Worm (Caenorhabditis elegans) whole organism, L3 larva: ENCODE data around the gene C35D10.7.

Source experiments
- R02D3.7 ChIP-seq: fragments of 150-350 bp; optimal IDR thresholded peaks from 2 replicates; lab custom pipeline; 2014; ENCODE audit warnings: missing biosample characterization, missing genetic modification characterization
- aly-2 ChIP-seq: fragments of 150-350 bp; optimal IDR thresholded peaks from 2 replicates; lab custom pipeline; 2014; ENCODE audit warnings: missing biosample characterization, missing genetic modification characterization
- ceh-16 ChIP-seq: sonication (generic microtip); optimal IDR thresholded peaks from 2 replicates; lab custom pipeline; 2017; ENCODE audit warnings: missing biosample characterization, missing genetic modification characterization
- ceh-9 ChIP-seq: sonication (generic microtip); optimal IDR thresholded peaks from 2 replicates; lab custom pipeline; 2018; ENCODE audit warnings: missing biosample characterization, missing genetic modification characterization
- daf-12 ChIP-seq: fragments of 150-350 bp; optimal IDR thresholded peaks from 2 replicates; lab custom pipeline; 2014; ENCODE audit warnings: missing biosample characterization, missing genetic modification reagents, missing genetic modification characterization
- egl-27 ChIP-seq: sonication (generic microtip); optimal IDR thresholded peaks from 4 replicates; lab custom pipeline; 2017; ENCODE audit warnings: missing biosample characterization, missing genetic modification reagents, missing genetic modification characterization
- egl-5 ChIP-seq: fragments of 150-350 bp; optimal IDR thresholded peaks from 2 replicates; lab custom pipeline; 2017; ENCODE audit warnings: missing biosample characterization, missing genetic modification reagents, missing genetic modification characterization, inconsistent platforms
- elt-1 ChIP-seq: fragments of 150-350 bp; optimal IDR thresholded peaks from 2 replicates; lab custom pipeline; 2014; ENCODE audit warnings: missing biosample characterization, missing genetic modification characterization
- elt-2 ChIP-seq: sonication (generic microtip); optimal IDR thresholded peaks from 2 replicates; lab custom pipeline; 2016; ENCODE audit warnings: missing genetic modification reagents, mild to moderate bottlenecking, missing genetic modification characterization, missing compliant biosample characterization
- elt-3 ChIP-seq, 3 experiments: fragments of 150-350 bp in 1 of 3; sonication (generic microtip) in 2 of 3; optimal IDR thresholded peaks; 2 replicates in 2 of 3; 4 replicates in 1 of 3; lab custom pipeline; 2014 to 2017; ENCODE audit warnings: missing biosample characterization in 3 of 3, missing genetic modification characterization in 3 of 3
- eor-1 ChIP-seq, 2 experiments: fragments of 150-350 bp; optimal IDR thresholded peaks; 2 replicates each; lab custom pipeline; 2014 to 2018; ENCODE audit warnings: missing biosample characterization in 2 of 2, missing genetic modification characterization in 2 of 2
- fkh-10 ChIP-seq: sonication (generic microtip); optimal IDR thresholded peaks from 2 replicates; lab custom pipeline; 2017; ENCODE audit warnings: missing biosample characterization, missing genetic modification reagents, missing genetic modification characterization
- fkh-2 ChIP-seq: fragments of 150-350 bp; optimal IDR thresholded peaks from 2 replicates; lab custom pipeline; 2014; ENCODE audit warnings: missing biosample characterization, missing genetic modification reagents, missing genetic modification characterization
- fos-1 ChIP-seq: fragments of 150-350 bp; optimal IDR thresholded peaks from 2 replicates; lab custom pipeline; 2014; ENCODE audit warnings: missing biosample characterization, missing genetic modification characterization
- hmg-11 ChIP-seq: sonication (generic microtip); optimal IDR thresholded peaks from 2 replicates; lab custom pipeline; 2016; ENCODE audit warnings: missing genetic modification characterization, missing compliant biosample characterization
- jun-1 ChIP-seq: fragments of 150-350 bp; optimal IDR thresholded peaks from 2 replicates; lab custom pipeline; 2014; ENCODE audit warnings: missing biosample characterization, missing genetic modification reagents, missing genetic modification characterization
- lin-39 ChIP-seq: fragments of 150-350 bp; optimal IDR thresholded peaks from 2 replicates; lab custom pipeline; 2018; ENCODE audit warnings: missing biosample characterization, missing genetic modification reagents, missing genetic modification characterization
- lsy-12 ChIP-seq: sonication (generic microtip); optimal IDR thresholded peaks from 2 replicates; lab custom pipeline; 2016; ENCODE audit warnings: mild to moderate bottlenecking, missing genetic modification characterization, missing compliant biosample characterization
- mdl-1 ChIP-seq: fragments of 150-350 bp; optimal IDR thresholded peaks from 2 replicates; lab custom pipeline; 2014; ENCODE audit warnings: missing biosample characterization, missing genetic modification characterization
- nfya-1 ChIP-seq: sonication (generic microtip); optimal IDR thresholded peaks from 2 replicates; lab custom pipeline; 2017; ENCODE audit warnings: missing genetic modification characterization, mild to moderate bottlenecking, missing compliant biosample characterization, antibody characterized with exemption, moderate library complexity; ENCODE audit not compliant: insufficient read depth
- nhr-11 ChIP-seq: fragments of 150-350 bp; optimal IDR thresholded peaks from 2 replicates; lab custom pipeline; 2014; ENCODE audit warnings: missing biosample characterization, missing genetic modification characterization
- nhr-12 ChIP-seq: fragments of 150-350 bp; optimal IDR thresholded peaks from 2 replicates; lab custom pipeline; 2014; ENCODE audit warnings: missing biosample characterization, missing genetic modification characterization
- nhr-23 ChIP-seq: fragments of 150-350 bp; optimal IDR thresholded peaks from 2 replicates; lab custom pipeline; 2014; ENCODE audit warnings: missing biosample characterization, missing genetic modification reagents, missing genetic modification characterization
- nhr-237 ChIP-seq: fragments of 150-350 bp; optimal IDR thresholded peaks from 2 replicates; lab custom pipeline; 2014; ENCODE audit warnings: missing biosample characterization, missing genetic modification characterization
- nhr-25 ChIP-seq: sonication (generic microtip); optimal IDR thresholded peaks from 2 replicates; lab custom pipeline; 2017; ENCODE audit warnings: missing biosample characterization, missing genetic modification characterization
- nhr-28 ChIP-seq: fragments of 150-350 bp; optimal IDR thresholded peaks from 2 replicates; lab custom pipeline; 2014; ENCODE audit warnings: missing biosample characterization, missing genetic modification characterization
- nhr-43 ChIP-seq: sonication (generic microtip); optimal IDR thresholded peaks from 2 replicates; lab custom pipeline; 2016; ENCODE audit warnings: mild to moderate bottlenecking, missing genetic modification characterization, missing compliant biosample characterization; ENCODE audit not compliant: poor library complexity, severe bottlenecking
- nhr-67 ChIP-seq: fragments of 150-350 bp; optimal IDR thresholded peaks from 2 replicates; lab custom pipeline; 2014; ENCODE audit warnings: missing biosample characterization, missing genetic modification characterization
- nhr-77 ChIP-seq: fragments of 150-350 bp; optimal IDR thresholded peaks from 2 replicates; lab custom pipeline; 2014; ENCODE audit warnings: missing biosample characterization, missing genetic modification characterization
- skn-1 ChIP-seq: fragments of 150-350 bp; optimal IDR thresholded peaks from 2 replicates; lab custom pipeline; 2014; ENCODE audit warnings: missing biosample characterization, missing genetic modification characterization
- snpc-4 ChIP-seq: fragments of 150-350 bp; optimal IDR thresholded peaks from 2 replicates; lab custom pipeline; 2014; ENCODE audit warnings: missing biosample characterization, missing genetic modification characterization
- tbx-2 ChIP-seq: sonication (generic microtip); optimal IDR thresholded peaks from 2 replicates; lab custom pipeline; 2016; ENCODE audit warnings: mild to moderate bottlenecking, missing genetic modification characterization, missing compliant biosample characterization
- unc-62 ChIP-seq: fragments of 150-350 bp; sonication (generic microtip); optimal IDR thresholded peaks from 4 replicates; lab custom pipeline; 2014; ENCODE audit warnings: missing biosample characterization, missing genetic modification reagents, missing genetic modification characterization
- zag-1 ChIP-seq: fragments of 150-350 bp; optimal IDR thresholded peaks from 2 replicates; lab custom pipeline; 2014; ENCODE audit warnings: missing biosample characterization, missing genetic modification characterization
- ztf-11 ChIP-seq: fragments of 150-350 bp; optimal IDR thresholded peaks from 2 replicates; lab custom pipeline; 2014; ENCODE audit warnings: missing biosample characterization, missing genetic modification characterization
- ztf-4 ChIP-seq: fragments of 150-350 bp; optimal IDR thresholded peaks from 2 replicates; lab custom pipeline; 2014; ENCODE audit warnings: missing biosample characterization, missing genetic modification characterization

C35D10.7 gene

DNA sequence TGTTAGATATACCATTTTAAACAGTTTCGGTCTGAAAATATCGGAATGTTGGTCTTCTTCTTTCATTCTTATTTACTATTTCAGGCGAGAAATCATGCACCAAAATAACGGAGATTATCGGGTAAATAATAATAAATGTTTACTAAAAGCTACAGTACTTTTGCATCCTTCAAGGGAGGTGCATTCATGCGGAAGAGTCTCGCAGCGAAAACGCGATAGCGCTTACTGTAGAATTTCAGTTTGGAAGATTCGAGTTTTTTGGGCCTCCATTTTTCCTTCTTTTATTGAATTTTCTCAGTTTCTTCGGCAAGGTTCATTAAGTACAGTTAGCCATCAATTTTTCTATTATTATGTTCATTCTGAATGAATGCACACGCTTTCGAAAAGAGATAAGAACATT lies at the start of gene C35D10.7:
Gene C35D10.7 (plus strand): TSS at position 85 of the 400 bp plus-strand sequence.
- TF ChIP-seq skn-1 (tag; lab: Kevin White, UChicago) (no peak), nfya-1 (no peak), eor-1 (tag; optimal IDR thresholded peaks at IDR 0.05; lab: Kevin White, UChicago) (no peak), ztf-11 (tag; lab: Kevin White, UChicago) (no peak), ceh-9 (tag; lab: Kevin White, UChicago) (no peak), snpc-4 (tag; lab: Kevin White, UChicago) (no peak), fos-1 (tag; lab: Kevin White, UChicago) (no peak), elt-2 (tag; lab: Kevin White, UChicago) (no peak), unc-62 (GFP tag; lab: Kevin White, UChicago) (no peak), daf-12 (no peak), nhr-237 (tag; lab: Kevin White, UChicago) (no peak), egl-27 (tag; lab: Kevin White, UChicago) (no peak), tbx-2 (tag; lab: Kevin White, UChicago) (no peak), R02D3.7 (tag; lab: Kevin White, UChicago) (no peak), nhr-23 (tag; lab: Kevin White, UChicago) (no peak), jun-1 (tag; lab: Kevin White, UChicago) (no peak), fkh-2 (no peak), ztf-4 (tag; lab: Kevin White, UChicago) (no peak), nhr-67 (tag; lab: Kevin White, UChicago) (no peak)
- TF ChIP-seq, all 47 proteins: peak for 0

DNA sequence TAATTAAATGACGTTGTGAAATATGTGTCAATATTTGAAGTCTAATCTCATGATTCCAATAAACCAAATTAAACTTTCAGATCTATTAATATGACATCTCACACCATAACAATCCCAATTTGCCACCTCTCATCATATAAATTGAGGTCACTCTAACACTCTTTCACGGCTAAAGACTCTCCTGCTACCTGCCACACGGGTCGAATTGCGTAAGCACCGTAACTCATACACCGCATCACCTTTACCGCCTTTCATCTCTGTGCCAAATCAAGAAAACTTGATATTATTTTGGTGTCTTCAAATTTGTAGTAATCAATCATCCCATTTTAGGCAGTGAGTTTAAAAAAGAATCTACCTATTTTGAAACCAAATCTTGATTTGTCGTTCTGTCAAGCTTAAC lies 49.6 kb upstream of the C35D10.7 start:
- TF ChIP-seq hmg-11 (no peak), skn-1 (tag; lab: Kevin White, UChicago) (no peak), nfya-1 (no peak), egl-27 (tag; lab: Kevin White, UChicago) (no peak), nhr-237 (tag; lab: Kevin White, UChicago) (no peak), tbx-2 (tag; lab: Kevin White, UChicago) (no peak), nhr-11 (tag; lab: Kevin White, UChicago) (no peak), ztf-11 (tag; lab: Kevin White, UChicago) (no peak), elt-2 (tag; lab: Kevin White, UChicago) (no peak), mdl-1 (tag; lab: Kevin White, UChicago) (no peak), aly-2 (tag; lab: Kevin White, UChicago) (no peak), nhr-25 (tag; lab: Kevin White, UChicago) (no peak), nhr-12 (tag; lab: Kevin White, UChicago) (no peak), lsy-12 (tag; lab: Kevin White, UChicago) (no peak), fkh-10 (GFP tag; lab: Kevin White, UChicago) (no peak), eor-1 (tag; optimal IDR thresholded peaks at IDR 0.05; lab: Kevin White, UChicago) (no peak), elt-1 (tag; lab: Kevin White, UChicago) (no peak), nhr-43 (tag; lab: Kevin White, UChicago) (no peak), jun-1 (tag; lab: Kevin White, UChicago) (no peak), ceh-16 (tag; lab: Kevin White, UChicago) (no peak)

DNA sequence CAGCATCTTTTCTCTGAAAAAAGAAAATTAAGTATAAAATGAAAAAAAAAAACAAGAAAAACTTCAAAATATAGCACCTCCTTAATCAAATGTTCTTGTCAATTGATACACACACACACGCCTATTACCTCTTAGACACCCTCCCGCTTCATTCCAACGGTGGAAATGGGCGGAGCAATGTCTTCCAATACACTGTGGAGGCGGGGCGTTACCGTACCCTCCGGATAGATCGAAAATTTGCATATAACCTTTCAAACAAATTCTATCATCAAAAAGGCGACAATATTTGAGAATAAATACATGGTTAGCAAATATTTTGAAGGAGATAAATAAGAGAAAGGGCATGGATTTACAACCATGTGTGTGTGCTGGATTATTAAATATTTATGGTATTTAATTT lies 47.9 kb upstream of the C35D10.7 start:
- TF ChIP-seq egl-5 (tag; lab: Kevin White, UChicago), result no peak
- no peak for TF ChIP-seq ceh-16 (tag; lab: Kevin White, UChicago)
- no peak for TF ChIP-seq aly-2 (tag; lab: Kevin White, UChicago)
- peak; percentile 98 for TF ChIP-seq nfya-1
- TF ChIP-seq mdl-1 (tag; lab: Kevin White, UChicago), result no peak

DNA sequence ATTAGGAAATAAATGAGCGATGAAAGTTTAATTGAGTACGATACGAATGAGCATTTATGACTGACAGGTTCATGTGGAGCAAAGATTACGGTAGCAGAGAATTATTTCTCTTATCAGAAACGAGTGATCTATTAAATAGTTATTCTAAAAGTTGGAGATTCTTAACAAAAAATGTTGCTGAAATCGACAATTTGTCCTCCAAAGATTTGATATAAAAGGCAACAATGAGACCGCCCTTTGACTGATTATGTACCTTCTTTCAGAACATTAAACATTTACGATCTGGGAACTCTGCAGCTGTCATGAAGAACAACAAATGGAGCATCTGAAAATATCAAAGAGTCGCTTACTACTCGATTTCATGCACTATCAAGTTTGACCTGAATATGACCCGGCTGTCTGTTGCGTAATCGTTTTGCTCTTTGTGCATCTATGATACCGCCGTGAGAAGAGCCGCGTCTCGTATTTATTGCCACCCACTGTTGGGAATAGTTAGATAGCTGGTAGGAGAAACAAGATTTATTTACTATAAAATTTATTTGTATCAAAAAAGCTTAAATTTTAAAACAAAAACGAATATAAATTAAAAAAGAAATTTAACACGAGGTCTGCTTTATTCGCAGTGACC lies 46.4 kb upstream of the C35D10.7 start, which contains the start of gene pal-1:
Gene pal-1 (minus strand): TSS at position 51 of the 628 bp plus-strand sequence.
- no peak for TF ChIP-seq ztf-11 (tag; lab: Kevin White, UChicago)
- TF ChIP-seq nfya-1, result no peak
- TF ChIP-seq jun-1 (tag; lab: Kevin White, UChicago), result no peak
- TF ChIP-seq lin-39 (tag; lab: Kevin White, UChicago), result no peak
- TF ChIP-seq zag-1 (tag; lab: Kevin White, UChicago), result no peak
- no peak for TF ChIP-seq eor-1 (tag; optimal IDR thresholded peaks at IDR 0.05; lab: Kevin White, UChicago)
- TF ChIP-seq skn-1 (tag; lab: Kevin White, UChicago), result no peak
- TF ChIP-seq hmg-11, result no peak
- TF ChIP-seq nhr-43 (tag; lab: Kevin White, UChicago), result no peak
- no peak for TF ChIP-seq snpc-4 (tag; lab: Kevin White, UChicago)
- no peak for TF ChIP-seq elt-3 (tag; optimal IDR thresholded peaks at IDR 0.05; lab: Kevin White, UChicago)
- no peak for TF ChIP-seq nhr-28 (tag; lab: Kevin White, UChicago)
- TF ChIP-seq nhr-77 (tag; lab: Kevin White, UChicago), result no peak
- TF ChIP-seq aly-2 (tag; lab: Kevin White, UChicago), result no peak
- no peak for TF ChIP-seq mdl-1 (tag; lab: Kevin White, UChicago)
- TF ChIP-seq nhr-23 (tag; lab: Kevin White, UChicago), result no peak
